Worm (Caenorhabditis elegans) whole organism, L1 larva: ENCODE data around the gene dct-15.

Source experiments
- egl-27 ChIP-seq, 2 experiments: fragments of 150-350 bp in 1 of 2; sonication (generic microtip); optimal IDR thresholded peaks; 3 replicates each; lab custom pipeline; 2017 to 2018; ENCODE audit warnings: missing biosample characterization in 2 of 2, missing genetic modification characterization in 2 of 2, missing genetic modification reagents in 2 of 2
- elt-3 ChIP-seq, 6 experiments: fragments of 150-350 bp in 1 of 6; sonication (generic microtip); optimal IDR thresholded peaks; 2 replicates each; lab custom pipeline; 2017 to 2018; ENCODE audit warnings: missing biosample characterization in 6 of 6, missing genetic modification characterization in 6 of 6, inconsistent platforms in 1 of 6
- lin-15B ChIP-seq: fragments of 150-350 bp; sonication (generic microtip); optimal IDR thresholded peaks from 3 replicates; lab custom pipeline; 2014; ENCODE audit warnings: missing biosample characterization, missing genetic modification characterization
- pqm-1 ChIP-seq: sonication (generic microtip); optimal IDR thresholded peaks from 3 replicates; lab custom pipeline; 2017; ENCODE audit warnings: missing biosample characterization, missing genetic modification characterization
- skn-1 ChIP-seq: fragments of 150-350 bp; optimal IDR thresholded peaks from 2 replicates; lab custom pipeline; 2014; ENCODE audit warnings: missing biosample characterization, missing genetic modification characterization
- unc-130 ChIP-seq: fragments of 150-350 bp; optimal IDR thresholded peaks from 2 replicates; lab custom pipeline; 2017; ENCODE audit warnings: missing biosample characterization, missing genetic modification characterization, inconsistent platforms
- ztf-4 ChIP-seq: fragments of 150-350 bp; optimal IDR thresholded peaks from 2 replicates; lab custom pipeline; 2014; ENCODE audit warnings: missing biosample characterization, missing genetic modification characterization

DNA sequence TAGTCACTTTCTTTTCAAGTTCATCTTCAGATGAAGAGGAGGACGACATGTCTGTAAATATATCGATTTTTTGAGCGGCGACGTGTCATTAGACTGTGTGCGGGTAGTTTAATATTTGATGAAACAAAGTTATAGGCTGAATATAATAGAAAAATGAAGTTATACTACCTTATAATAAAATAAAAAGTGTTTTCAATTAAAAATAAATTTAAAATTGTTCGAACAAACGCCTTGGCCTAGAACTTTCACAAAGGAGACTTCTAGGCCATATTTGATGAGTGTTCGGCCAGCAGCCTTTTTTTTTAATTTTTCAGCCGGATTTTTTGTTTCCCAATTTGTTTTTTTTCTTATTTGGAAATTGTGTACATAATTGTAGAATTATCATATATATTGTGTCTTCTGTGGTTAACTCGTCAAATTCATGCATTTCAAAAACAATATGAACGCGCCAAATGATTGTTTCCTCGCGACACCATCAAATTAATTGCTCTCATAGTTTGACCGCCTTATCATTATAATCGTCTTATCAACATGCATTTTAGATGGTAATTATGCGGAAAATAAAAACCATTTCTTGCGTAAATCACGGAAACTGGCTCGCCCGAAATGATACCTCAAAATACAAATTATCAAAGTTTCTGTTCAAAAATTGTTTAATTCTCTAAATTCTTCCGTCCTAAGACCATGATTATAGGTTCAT lies 13.1 kb downstream of the dct-15 start, which contains the start of gene T13F2.2:
- TF ChIP-seq skn-1 (tag; lab: Kevin White, UChicago) (no peak), elt-3 (tag; optimal IDR thresholded peaks at IDR 0.05; lab: Kevin White, UChicago) (no peak), unc-130 (tag; lab: Kevin White, UChicago) (no peak), lin-15B (tag; lab: Kevin White, UChicago) (no peak), egl-27 (tag; optimal IDR thresholded peaks at IDR 0.05; lab: Kevin White, UChicago) (no peak), pqm-1 (no peak), ztf-4 (tag; lab: Kevin White, UChicago) (no peak)
